Worm (Caenorhabditis elegans) whole organism, L4 larva: ENCODE measurements around the gene dmsr-11.

Source experiments
- D1046.2 ChIP-seq: fragments of 200-800 bp; sonication (Bioruptor generic); IDR thresholded peaks from 2 replicates; pipeline ENCODE4 v1.3.6; 2022; ENCODE audit warnings: missing genetic modification characterization, missing compliant biosample characterization
- F44E2.7 ChIP-seq: fragments of 200-800 bp; sonication (Bioruptor generic); IDR thresholded peaks from 2 replicates; pipeline ENCODE4 v2.1.2; 2022; ENCODE audit warnings: missing genetic modification characterization, missing compliant biosample characterization
- F49E8.2 ChIP-seq: sonication (generic microtip); optimal IDR thresholded peaks from 2 replicates; lab custom pipeline; 2016; ENCODE audit warnings: missing compliant biosample characterization, mild to moderate bottlenecking, missing genetic modification characterization, borderline replicate concordance
- Y105C5A.15 ChIP-seq: fragments of 200-800 bp; sonication (Bioruptor generic); IDR thresholded peaks from 2 replicates; pipeline ENCODE4 v1.3.6; 2022; ENCODE audit warnings: missing genetic modification characterization, missing compliant biosample characterization
- Y48G9A.11 ChIP-seq: fragments of 200-800 bp; sonication (Bioruptor generic); IDR thresholded peaks from 2 replicates; pipeline ENCODE4 v1.3.6; 2022; ENCODE audit warnings: missing genetic modification reagents, missing genetic modification characterization, missing compliant biosample characterization
- Y5F2A.4 ChIP-seq: fragments of 200-800 bp; sonication (Bioruptor generic); optimal IDR thresholded peaks from 2 replicates; lab custom pipeline; 2018; ENCODE audit warnings: mild to moderate bottlenecking, missing genetic modification characterization, missing compliant biosample characterization
- aha-1 ChIP-seq: fragments of 150-350 bp; peaks from one replicate; lab custom pipeline; 2014; ENCODE audit warnings: missing biosample characterization, missing genetic modification characterization
- attf-4 ChIP-seq: sonication (generic microtip); optimal IDR thresholded peaks from 3 replicates; lab custom pipeline; 2017; ENCODE audit warnings: missing biosample characterization, missing genetic modification characterization
- daf-8 ChIP-seq: fragments of 200-800 bp; sonication (Bioruptor generic); IDR thresholded peaks from 2 replicates; pipeline ENCODE4 v1.3.6; 2022; ENCODE audit warnings: missing genetic modification characterization, missing compliant biosample characterization
- dmd-6 ChIP-seq: fragments of 200-800 bp; sonication (Bioruptor generic); IDR thresholded peaks from 2 replicates; pipeline ENCODE4 v1.3.6; 2022; ENCODE audit warnings: missing genetic modification reagents, missing genetic modification characterization, missing compliant biosample characterization
- dmd-8 ChIP-seq: fragments of 200-800 bp; sonication (Bioruptor generic); IDR thresholded peaks from 2 replicates; pipeline ENCODE4 v1.3.6; 2022; ENCODE audit warnings: missing genetic modification characterization, missing compliant biosample characterization
- hif-1 ChIP-seq, 2 experiments: sonication (generic microtip); optimal IDR thresholded peaks; 2 replicates each; lab custom pipeline; 2016 to 2017; ENCODE audit warnings: missing compliant biosample characterization in 2 of 2, missing genetic modification characterization in 2 of 2, missing genetic modification reagents in 2 of 2, missing genotype in 2 of 2, mild to moderate bottlenecking in 1 of 2
- lin-38 ChIP-seq: fragments of 200-800 bp; sonication (Bioruptor generic); IDR thresholded peaks from 2 replicates; pipeline ENCODE4 v1.3.6; 2022; ENCODE audit warnings: missing genetic modification reagents, missing genetic modification characterization, missing compliant biosample characterization
- madf-5 ChIP-seq, 2 experiments: fragments of 200-800 bp; sonication (Bioruptor generic); IDR thresholded peaks; 2 replicates each; pipeline ENCODE4 v1.3.6; 2022; ENCODE audit warnings: missing compliant biosample characterization in 2 of 2, missing genetic modification characterization in 2 of 2
- mdt-29 ChIP-seq: fragments of 200-800 bp; sonication (Bioruptor generic); IDR thresholded peaks from 2 replicates; pipeline ENCODE4 v1.3.6; 2022; ENCODE audit warnings: missing genetic modification reagents, missing genetic modification characterization, missing compliant biosample characterization
- mxl-2 ChIP-seq: fragments of 200-800 bp; sonication (Bioruptor generic); conservative IDR thresholded peaks from 2 replicates; pipeline ENCODE4 v1.3.6; 2022; ENCODE audit warnings: missing genetic modification reagents, missing genetic modification characterization, missing compliant biosample characterization
- nhr-102 ChIP-seq: sonication (generic microtip); optimal IDR thresholded peaks from 2 replicates; lab custom pipeline; 2016; ENCODE audit warnings: mild to moderate bottlenecking, missing genetic modification characterization, moderate library complexity, missing compliant biosample characterization
- nhr-237 ChIP-seq: sonication (generic microtip); optimal IDR thresholded peaks from 2 replicates; lab custom pipeline; 2017; ENCODE audit warnings: missing biosample characterization, missing genetic modification characterization
- nhr-28 ChIP-seq: fragments of 150-350 bp; optimal IDR thresholded peaks from 2 replicates; lab custom pipeline; 2014; ENCODE audit warnings: missing biosample characterization, missing genetic modification characterization
- nhr-42 ChIP-seq: fragments of 200-800 bp; sonication (Bioruptor generic); IDR thresholded peaks from 2 replicates; pipeline ENCODE4 v1.3.6; 2022; ENCODE audit warnings: missing genetic modification characterization, missing compliant biosample characterization
- pha-4 ChIP-seq, 2 experiments: fragments of 150-350 bp in 1 of 2; fragments of 200-800 bp in 1 of 2; sonication (Bioruptor generic) in 1 of 2; IDR thresholded peaks in 1 of 2; optimal IDR thresholded peaks in 1 of 2; 2 replicates each; pipeline versions ENCODE4 v1.3.6 to Lab custom; 2014 to 2022; ENCODE audit warnings: missing genetic modification characterization in 2 of 2, missing genetic modification reagents in 2 of 2, missing biosample characterization in 1 of 2, missing compliant biosample characterization in 1 of 2
- rbr-2 ChIP-seq: sonication (generic microtip); optimal IDR thresholded peaks from 2 replicates; lab custom pipeline; 2016; ENCODE audit warnings: missing genotype, missing genetic modification characterization, missing compliant biosample characterization
- sdz-12 ChIP-seq: fragments of 200-800 bp; sonication (Bioruptor generic); optimal IDR thresholded peaks from 2 replicates; lab custom pipeline; 2018; ENCODE audit warnings: mild to moderate bottlenecking, missing genetic modification characterization, missing compliant biosample characterization
- skn-1 ChIP-seq: fragments of 150-350 bp; optimal IDR thresholded peaks from 2 replicates; lab custom pipeline; 2014; ENCODE audit warnings: missing biosample characterization, missing genetic modification characterization
- snpc-1.2 ChIP-seq: fragments of 200-800 bp; sonication (Bioruptor generic); IDR thresholded peaks from 2 replicates; pipeline ENCODE4 v1.3.6; 2022; ENCODE audit warnings: missing genetic modification reagents, missing genetic modification characterization, missing compliant biosample characterization
- spr-1 ChIP-seq: sonication (generic microtip); optimal IDR thresholded peaks from 2 replicates; lab custom pipeline; 2016; ENCODE audit warnings: mild to moderate bottlenecking, missing genetic modification characterization, missing compliant biosample characterization
- unc-130 ChIP-seq: sonication (generic microtip); optimal IDR thresholded peaks from 2 replicates; lab custom pipeline; 2016; ENCODE audit warnings: missing genetic modification reagents, missing genetic modification characterization, missing compliant biosample characterization
- unc-39 ChIP-seq: sonication (generic microtip); optimal IDR thresholded peaks from 2 replicates; lab custom pipeline; 2017; ENCODE audit warnings: missing biosample characterization, missing genetic modification characterization
- unc-62 ChIP-seq, 3 experiments: fragments of 150-350 bp in 1 of 3; sonication (generic microtip); optimal IDR thresholded peaks in 2 of 3; peaks in 1 of 3; 1 replicate in 1 of 3; 2 replicates in 2 of 3; lab custom pipeline; 2014 to 2017; ENCODE audit warnings: missing biosample characterization in 3 of 3, missing genetic modification characterization in 3 of 3, missing genetic modification reagents in 3 of 3, missing genotype in 1 of 3
- zfp-3 ChIP-seq: fragments of 200-800 bp; sonication (Bioruptor generic); conservative IDR thresholded peaks from 2 replicates; pipeline ENCODE4 v1.3.6; 2022; ENCODE audit warnings: missing genetic modification reagents, missing genetic modification characterization, missing compliant biosample characterization
- ztf-7 ChIP-seq: fragments of 150-350 bp; optimal IDR thresholded peaks from 2 replicates; lab custom pipeline; 2014; ENCODE audit warnings: missing biosample characterization, missing genetic modification characterization

Gene dmsr-11

ce11 chrV:6783044-6783625 lies 20.8 kb downstream of the dmsr-11 start:
- TF ChIP-seq lin-38 (GFP tag; lab: Robert Waterston, UW), result 0 out of 2 replicates have a peak, but pooled peaks have one; percentile 19
- TF ChIP-seq pha-4 (GFP tag; IDR thresholded peaks at IDR 0.05; lab: Robert Waterston, UW), result 0 out of 2 replicates have a peak, but pooled peaks have one; percentile 16
- no peak for TF ChIP-seq pha-4 (tag; optimal IDR thresholded peaks at IDR 0.05; lab: Kevin White, UChicago)
- TF ChIP-seq unc-130 (GFP tag; lab: Kevin White, UChicago), result peak; percentile 61
- TF ChIP-seq madf-5 (GFP tag; IDR thresholded peaks at IDR 0.05; lab: Robert Waterston, UW), result peak in 1 of 2 experiments; percentile 35; a peak in 1 of 4 replicates
- no peak for TF ChIP-seq rbr-2
- TF ChIP-seq F49E8.2 (tag; lab: Kevin White, UChicago), result peak; percentile 21
- no peak for TF ChIP-seq nhr-42 (GFP tag; lab: Robert Waterston, UW)
- TF ChIP-seq zfp-3 (GFP tag; lab: Robert Waterston, UW), result no peak
- 0 out of 2 replicates have a peak, but pooled peaks have one; percentile 40 for TF ChIP-seq dmd-8 (GFP tag; lab: Robert Waterston, UW)
- TF ChIP-seq unc-62 (GFP tag; optimal IDR thresholded peaks at IDR 0.05 in 1 of 2; lab: Kevin White, UChicago), result peak in 1 of 2 experiments; percentile 63
- TF ChIP-seq unc-62 (tag; optimal IDR thresholded peaks at IDR 0.05; lab: Kevin White, UChicago), result no peak
- TF ChIP-seq daf-8 (GFP tag; lab: Robert Waterston, UW), result no peak
- no peak for TF ChIP-seq ztf-7 (tag; lab: Kevin White, UChicago)
- TF ChIP-seq Y48G9A.11 (GFP tag; lab: Robert Waterston, UW), result no peak

- TF ChIP-seq sdz-12 (GFP tag; lab: Kevin White, UChicago), result no peak
- no peak for TF ChIP-seq spr-1
- TF ChIP-seq mdt-29, result no peak
Observed at ce11 chrV:6782260-6782659, 21.6 kb downstream of the dmsr-11 start.

- TF ChIP-seq snpc-1.2 (GFP tag; lab: Robert Waterston, UW) (no peak), aha-1 (peak; percentile 34)
- TF ChIP-seq, all 104 proteins: peak for 1
Observed at ce11 chrV:6780676-6781075, 23.2 kb downstream of the dmsr-11 start.

ce11 chrV:6780166-6780565 lies 23.7 kb downstream of the dmsr-11 start, which contains the start of gene ZC404.15:
Gene ZC404.15, plus strand, starts transcription at chrV:6780466.
- TF ChIP-seq attf-4 (no peak), skn-1 (tag; lab: Kevin White, UChicago) (no peak), D1046.2 (GFP tag; lab: Robert Waterston, UW) (no peak), aha-1 (peak; percentile 47), hif-1 (tag; optimal IDR thresholded peaks at IDR 0.05; lab: Kevin White, UChicago) (no peak), nhr-102 (tag; lab: Kevin White, UChicago) (no peak)

- TF ChIP-seq dmd-6 (no peak), Y105C5A.15 (GFP tag; lab: Robert Waterston, UW) (no peak), Y5F2A.4 (GFP tag; lab: Kevin White, UChicago) (no peak), nhr-28 (tag; lab: Kevin White, UChicago) (no peak), mxl-2 (GFP tag; lab: Robert Waterston, UW) (no peak), unc-39 (tag; lab: Kevin White, UChicago) (no peak), nhr-237 (tag; lab: Kevin White, UChicago) (no peak)
Observed at ce11 chrV:6778457-6778856, 25.4 kb downstream of the dmsr-11 start.

- TF ChIP-seq unc-62 (GFP tag; optimal IDR thresholded peaks at IDR 0.05 in 1 of 2; lab: Kevin White, UChicago), result peak in 1 of 2 experiments; percentile 22
- no peak for TF ChIP-seq unc-62 (tag; optimal IDR thresholded peaks at IDR 0.05; lab: Kevin White, UChicago)
- no peak for TF ChIP-seq F44E2.7
- TF ChIP-seq Y5F2A.4 (GFP tag; lab: Kevin White, UChicago), result no peak
Observed at ce11 chrV:6775708-6776107, 28.2 kb downstream of the dmsr-11 start, which contains the start of gene srh-28. Gene srh-28, minus strand, starts transcription at chrV:6775808.
